Worm (Caenorhabditis elegans) whole organism, L1 larva: Measurements from ENCODE around the gene grd-14.

Experiments
- C04F5.9 ChIP-seq: sonication (generic microtip); optimal IDR thresholded peaks from 2 replicates; lab custom pipeline; 2016; ENCODE audit warnings: missing genetic modification characterization, missing compliant biosample characterization
- Y116A8C.19 ChIP-seq: sonication (generic microtip); optimal IDR thresholded peaks from 2 replicates; lab custom pipeline; 2016; ENCODE audit warnings: missing compliant biosample characterization, missing genetic modification characterization, borderline replicate concordance
- aha-1 ChIP-seq: fragments of 150-350 bp; optimal IDR thresholded peaks from 2 replicates; lab custom pipeline; 2014; ENCODE audit warnings: missing biosample characterization, missing genetic modification characterization
- aly-2 ChIP-seq: fragments of 150-350 bp; optimal IDR thresholded peaks from 2 replicates; lab custom pipeline; 2014; ENCODE audit warnings: missing biosample characterization, missing genetic modification characterization
- ama-1 ChIP-seq: fragments of 150-350 bp; optimal IDR thresholded peaks from 2 replicates; lab custom pipeline; 2014
- blmp-1 ChIP-seq: fragments of 150-350 bp; optimal IDR thresholded peaks from 2 replicates; lab custom pipeline; 2014; ENCODE audit warnings: missing biosample characterization, missing genetic modification characterization
- ceh-63 ChIP-seq: fragments of 200-800 bp; sonication (Bioruptor generic); optimal IDR thresholded peaks from 2 replicates; lab custom pipeline; 2018; ENCODE audit warnings: mild to moderate bottlenecking, missing genetic modification characterization, missing compliant biosample characterization
- ceh-8 ChIP-seq: fragments of 200-800 bp; sonication (Bioruptor generic); optimal IDR thresholded peaks from 2 replicates; lab custom pipeline; 2018; ENCODE audit warnings: mild to moderate bottlenecking, missing genetic modification characterization, moderate library complexity, missing compliant biosample characterization
- ceh-88 ChIP-seq: fragments of 200-800 bp; sonication (Bioruptor generic); IDR thresholded peaks from 2 replicates; pipeline ENCODE4 v1.3.6; 2022; ENCODE audit warnings: missing genetic modification characterization, missing compliant biosample characterization
- ceh-90 ChIP-seq: sonication (generic microtip); optimal IDR thresholded peaks from 2 replicates; lab custom pipeline; 2016; ENCODE audit warnings: missing genetic modification characterization, missing compliant biosample characterization
- ces-1 ChIP-seq: fragments of 150-350 bp; optimal IDR thresholded peaks from 2 replicates; lab custom pipeline; 2014; ENCODE audit warnings: missing biosample characterization, missing genetic modification reagents, missing genetic modification characterization
- dpl-1 ChIP-seq, 3 experiments: fragments of 150-350 bp in 2 of 3; sonication (generic microtip) in 1 of 3; optimal IDR thresholded peaks; 2 replicates each; lab custom pipeline; 2014 to 2017; ENCODE audit warnings: missing biosample characterization in 3 of 3, missing genetic modification characterization in 3 of 3, missing genetic modification reagents in 3 of 3
- efl-1 ChIP-seq, 4 experiments: fragments of 150-350 bp; optimal IDR thresholded peaks in 3 of 4; peaks in 1 of 4; 1 replicate in 1 of 4; 2 replicates in 3 of 4; lab custom pipeline; 2014; ENCODE audit warnings: missing biosample characterization in 2 of 4, missing genetic modification characterization in 2 of 4, missing genetic modification reagents in 2 of 4
- egl-27 ChIP-seq, 2 experiments: fragments of 150-350 bp in 1 of 2; sonication (generic microtip); optimal IDR thresholded peaks; 3 replicates each; lab custom pipeline; 2017 to 2018; ENCODE audit warnings: missing biosample characterization in 2 of 2, missing genetic modification characterization in 2 of 2, missing genetic modification reagents in 2 of 2
- elt-2 ChIP-seq: sonication (generic microtip); optimal IDR thresholded peaks from 2 replicates; lab custom pipeline; 2016; ENCODE audit warnings: missing genetic modification characterization, mild to moderate bottlenecking, inconsistent platforms, missing compliant biosample characterization, missing genetic modification reagents
- elt-3 ChIP-seq, 6 experiments: fragments of 150-350 bp in 1 of 6; sonication (generic microtip); optimal IDR thresholded peaks; 2 replicates each; lab custom pipeline; 2017 to 2018; ENCODE audit warnings: missing biosample characterization in 6 of 6, missing genetic modification characterization in 6 of 6, inconsistent platforms in 1 of 6
- ets-5 ChIP-seq: fragments of 200-800 bp; sonication (Bioruptor generic); IDR thresholded peaks from 2 replicates; pipeline ENCODE4 v1.3.6; 2022; ENCODE audit warnings: missing genetic modification characterization, missing compliant biosample characterization
- fkh-10 ChIP-seq: sonication (generic microtip); optimal IDR thresholded peaks from 2 replicates; lab custom pipeline; 2017; ENCODE audit warnings: missing biosample characterization, missing genetic modification reagents, missing genetic modification characterization
- fkh-8 ChIP-seq: sonication (generic microtip); optimal IDR thresholded peaks from 2 replicates; lab custom pipeline; 2016; ENCODE audit warnings: mild to moderate bottlenecking, missing genetic modification characterization, missing compliant biosample characterization
- fos-1 ChIP-seq: fragments of 150-350 bp; optimal IDR thresholded peaks from 2 replicates; lab custom pipeline; 2014; ENCODE audit warnings: missing biosample characterization, missing genetic modification characterization
- hlh-17 ChIP-seq: fragments of 200-800 bp; sonication (Bioruptor generic); optimal IDR thresholded peaks from 2 replicates; lab custom pipeline; 2018; ENCODE audit warnings: missing genetic modification characterization, mild to moderate bottlenecking, missing compliant biosample characterization, moderate library complexity, borderline replicate concordance
- hpl-2 ChIP-seq: fragments of 150-350 bp; optimal IDR thresholded peaks from 2 replicates; lab custom pipeline; 2014; ENCODE audit warnings: missing biosample characterization, missing genetic modification reagents, missing genetic modification characterization
- irx-1 ChIP-seq: sonication (generic microtip); optimal IDR thresholded peaks from 2 replicates; lab custom pipeline; 2016; ENCODE audit warnings: missing genetic modification characterization, missing compliant biosample characterization
- isw-1 ChIP-seq: fragments of 200-800 bp; sonication (Bioruptor generic); IDR thresholded peaks from 2 replicates; pipeline ENCODE4 v1.3.6; 2022; ENCODE audit warnings: missing genetic modification characterization, missing compliant biosample characterization
- lin-13 ChIP-seq: fragments of 150-350 bp; optimal IDR thresholded peaks from 2 replicates; lab custom pipeline; 2014; ENCODE audit warnings: missing biosample characterization, missing genetic modification reagents, missing genetic modification characterization
- lin-14 ChIP-seq: fragments of 200-800 bp; sonication (Bioruptor generic); optimal IDR thresholded peaks from 2 replicates; lab custom pipeline; 2018; ENCODE audit warnings: mild to moderate bottlenecking, missing genetic modification characterization, moderate library complexity, missing compliant biosample characterization
- lin-35 ChIP-seq, 2 experiments: fragments of 150-350 bp; optimal IDR thresholded peaks; 2 replicates each; lab custom pipeline; 2014; ENCODE audit warnings: missing biosample characterization in 2 of 2, missing genetic modification characterization in 2 of 2, missing genetic modification reagents in 2 of 2
- lin-39 ChIP-seq: fragments of 150-350 bp; optimal IDR thresholded peaks from 2 replicates; lab custom pipeline; 2014; ENCODE audit warnings: missing biosample characterization, missing genetic modification reagents, missing genetic modification characterization
- lir-3 ChIP-seq: sonication (generic microtip); optimal IDR thresholded peaks from 2 replicates; lab custom pipeline; 2016; ENCODE audit warnings: mild to moderate bottlenecking, missing genetic modification characterization, moderate library complexity, missing compliant biosample characterization; ENCODE audit not compliant: poor library complexity
- lsy-2 ChIP-seq, 2 experiments: fragments of 150-350 bp; optimal IDR thresholded peaks; 2 replicates each; lab custom pipeline; 2014; ENCODE audit warnings: missing biosample characterization in 2 of 2, missing genetic modification characterization in 2 of 2
- mab-9 ChIP-seq: fragments of 200-800 bp; sonication (Bioruptor generic); IDR thresholded peaks from 2 replicates; pipeline ENCODE4 v1.3.6; 2022; ENCODE audit warnings: missing genetic modification reagents, missing genetic modification characterization, missing compliant biosample characterization
- mep-1 ChIP-seq: fragments of 150-350 bp; optimal IDR thresholded peaks from 2 replicates; lab custom pipeline; 2014; ENCODE audit warnings: missing biosample characterization, missing genetic modification characterization
- nhr-19 ChIP-seq: fragments of 200-800 bp; sonication (Bioruptor generic); conservative IDR thresholded peaks from 2 replicates; pipeline ENCODE4 v1.3.6; 2022; ENCODE audit warnings: missing genetic modification characterization, missing compliant biosample characterization
- nhr-237 ChIP-seq: fragments of 150-350 bp; optimal IDR thresholded peaks from 2 replicates; lab custom pipeline; 2014; ENCODE audit warnings: missing biosample characterization, missing genetic modification characterization
- nhr-77 ChIP-seq: fragments of 150-350 bp; optimal IDR thresholded peaks from 2 replicates; lab custom pipeline; 2014; ENCODE audit warnings: missing biosample characterization, missing genetic modification characterization
- nhr-85 ChIP-seq: sonication (generic microtip); peaks from one replicate; lab custom pipeline; 2016; ENCODE audit warnings: missing genetic modification characterization, inconsistent platforms, missing compliant biosample characterization
- nhr-90 ChIP-seq: sonication (generic microtip); optimal IDR thresholded peaks from 2 replicates; lab custom pipeline; 2016; ENCODE audit warnings: mild to moderate bottlenecking, missing genetic modification characterization, missing compliant biosample characterization; ENCODE audit not compliant: poor library complexity
- rnt-1 ChIP-seq: sonication (generic microtip); optimal IDR thresholded peaks from 2 replicates; lab custom pipeline; 2016; ENCODE audit warnings: mild to moderate bottlenecking, missing genetic modification characterization, moderate library complexity, missing compliant biosample characterization
- snpc-4 ChIP-seq: fragments of 150-350 bp; optimal IDR thresholded peaks from 2 replicates; lab custom pipeline; 2014; ENCODE audit warnings: missing biosample characterization, missing genetic modification characterization
- snu-23 ChIP-seq: sonication (generic microtip); optimal IDR thresholded peaks from 2 replicates; lab custom pipeline; 2016; ENCODE audit warnings: missing genetic modification characterization, missing compliant biosample characterization
- sox-4 ChIP-seq: sonication (generic microtip); optimal IDR thresholded peaks from 2 replicates; lab custom pipeline; 2016; ENCODE audit warnings: missing genetic modification characterization, missing compliant biosample characterization
- unc-130 ChIP-seq: fragments of 150-350 bp; optimal IDR thresholded peaks from 2 replicates; lab custom pipeline; 2017; ENCODE audit warnings: missing biosample characterization, missing genetic modification characterization, inconsistent platforms
- unc-30 ChIP-seq: sonication (generic microtip); optimal IDR thresholded peaks from 2 replicates; lab custom pipeline; 2017; ENCODE audit warnings: missing biosample characterization, missing genetic modification characterization
- unc-86 ChIP-seq: sonication (generic microtip); optimal IDR thresholded peaks from 2 replicates; lab custom pipeline; 2016; ENCODE audit warnings: missing genetic modification characterization, missing compliant biosample characterization
- xbp-1 ChIP-seq: sonication (generic microtip); optimal IDR thresholded peaks from 2 replicates; lab custom pipeline; 2016; ENCODE audit warnings: missing genetic modification characterization, missing compliant biosample characterization
- zag-1 ChIP-seq: fragments of 150-350 bp; optimal IDR thresholded peaks from 2 replicates; lab custom pipeline; 2014; ENCODE audit warnings: missing biosample characterization, missing genetic modification characterization
- zip-4 ChIP-seq: fragments of 200-800 bp; sonication (Bioruptor generic); optimal IDR thresholded peaks from 2 replicates; lab custom pipeline; 2018; ENCODE audit warnings: mild to moderate bottlenecking, missing genetic modification characterization, moderate library complexity, missing compliant biosample characterization

The grd-14 gene

ce11 chrX:8545971-8546442 is 46.2 kb downstream of the grd-14 start, which contains the start of gene sdha-1 (continued):
- TF ChIP-seq zip-4 (GFP tag; lab: Kevin White, UChicago): peak; percentile 53

- peak; percentile 48 for TF ChIP-seq elt-2 (tag; lab: Kevin White, UChicago)
- TF ChIP-seq efl-1 (optimal IDR thresholded peaks at IDR 0.05; lab: Kevin White, UChicago): no peak
- peak in 1 of 2 experiments; percentile 62 for TF ChIP-seq efl-1 (GFP tag; optimal IDR thresholded peaks at IDR 0.05 in 1 of 2; lab: Kevin White, UChicago)
- no peak for TF ChIP-seq xbp-1 (tag; lab: Kevin White, UChicago)
Observed at ce11 chrX:8549026-8549425, 49.2 kb downstream of the grd-14 start, which contains the start of gene D2021.4. D2021.4 (minus strand) TSS chrX:8549073.

- TF ChIP-seq nhr-77: peak; percentile 45
- peak; percentile 58 for TF ChIP-seq nhr-90 (tag; lab: Kevin White, UChicago)
- TF ChIP-seq lir-3 (tag; lab: Kevin White, UChicago): no peak
- TF ChIP-seq lin-14 (GFP tag; lab: Kevin White, UChicago): peak; percentile 90
- TF ChIP-seq zip-4 (GFP tag; lab: Kevin White, UChicago): no peak
- TF ChIP-seq snpc-4: no peak
- TF ChIP-seq fkh-10: no peak
- no peak for TF ChIP-seq ces-1 (GFP tag; lab: Kevin White, UChicago)
- no peak for TF ChIP-seq fkh-8
- peak; percentile 56 for TF ChIP-seq nhr-19 (GFP tag; lab: Robert Waterston, UW)
- TF ChIP-seq nhr-237: peak; percentile 56
- TF ChIP-seq dpl-1 (GFP tag; optimal IDR thresholded peaks at IDR 0.05; lab: Kevin White, UChicago): peak in 2 of 3 experiments; percentile 7 to 40
- TF ChIP-seq lsy-2 (tag; optimal IDR thresholded peaks at IDR 0.05; lab: Kevin White, UChicago): peak; percentile 35 to 69
- peak; percentile 6 to 80 for TF ChIP-seq lin-35 (GFP tag; optimal IDR thresholded peaks at IDR 0.05; lab: Kevin White, UChicago)
- TF ChIP-seq ets-5 (GFP tag; lab: Robert Waterston, UW): no peak
- TF ChIP-seq unc-130 (tag; lab: Kevin White, UChicago): no peak
- TF ChIP-seq rnt-1 (tag; lab: Kevin White, UChicago): peak; percentile 53
- TF ChIP-seq blmp-1 (tag; lab: Kevin White, UChicago): peak; percentile 75
- TF ChIP-seq Y116A8C.19 (tag; lab: Kevin White, UChicago): no peak
- TF ChIP-seq mab-9: no peak
- TF ChIP-seq hpl-2 (GFP tag; lab: Kevin White, UChicago): no peak
- no peak for TF ChIP-seq ceh-8
- peak in 4 of 6 experiments; percentile 20 to 63 (median 38) for TF ChIP-seq elt-3 (tag; optimal IDR thresholded peaks at IDR 0.05; lab: Kevin White, UChicago)
- TF ChIP-seq egl-27 (tag; optimal IDR thresholded peaks at IDR 0.05; lab: Kevin White, UChicago): peak; percentile 33 to 62
- TF ChIP-seq hlh-17 (GFP tag; lab: Kevin White, UChicago): no peak
- no peak for TF ChIP-seq unc-86 (tag; lab: Kevin White, UChicago)
- no peak for TF ChIP-seq isw-1 (GFP tag; lab: Robert Waterston, UW)
- no peak for TF ChIP-seq sox-4 (tag; lab: Kevin White, UChicago)
- TF ChIP-seq elt-2 (tag; lab: Kevin White, UChicago): peak; percentile 32
- no peak for TF ChIP-seq C04F5.9 (tag; lab: Kevin White, UChicago)
- TF ChIP-seq xbp-1 (tag; lab: Kevin White, UChicago): peak; percentile 63
- TF ChIP-seq fos-1 (tag; lab: Kevin White, UChicago): peak; percentile 27
- no peak for TF ChIP-seq aly-2 (tag; lab: Kevin White, UChicago)
- TF ChIP-seq mep-1 (tag; lab: Kevin White, UChicago): peak; percentile 79
- no peak for TF ChIP-seq ama-1 (lab: Kevin White, UChicago)
- no peak for TF ChIP-seq lin-39 (tag; lab: Kevin White, UChicago)
- TF ChIP-seq irx-1 (tag; lab: Kevin White, UChicago): no peak
- TF ChIP-seq ceh-88: no peak
- no peak for TF ChIP-seq unc-30 (tag; lab: Kevin White, UChicago)
- peak; percentile 19 for TF ChIP-seq lin-13 (GFP tag; lab: Kevin White, UChicago)
- TF ChIP-seq snu-23: peak; percentile 79
- no peak for TF ChIP-seq zag-1 (tag; lab: Kevin White, UChicago)
- TF ChIP-seq nhr-85 (tag; lab: Kevin White, UChicago): peak; percentile 96
- peak; percentile 20 to 34 for TF ChIP-seq efl-1 (optimal IDR thresholded peaks at IDR 0.05; lab: Kevin White, UChicago)
- no peak for TF ChIP-seq efl-1 (GFP tag; optimal IDR thresholded peaks at IDR 0.05 in 1 of 2; lab: Kevin White, UChicago)
- TF ChIP-seq aha-1: no peak
- TF ChIP-seq ceh-63: no peak
- TF ChIP-seq ceh-90 (tag; lab: Kevin White, UChicago): no peak
Observed at ce11 chrX:8550099-8550498, 50.3 kb downstream of the grd-14 start.
